Fruit fly (Drosophila melanogaster) S2 (cell line): ENCODE results near the gene mib1.

Experiments used
- CG8478 ChIP-seq: fragments of >200 bp; optimal IDR thresholded peaks from 2 replicates; lab custom pipeline; 2018
- CTCF ChIP-seq, 2 experiments: fragments of >200 bp; optimal IDR thresholded peaks; 2 replicates each; lab custom pipeline; 2018

Gene mib1

dm6 chr3L:15967588-15968500 is 43.8 kb downstream of the mib1 start, which contains the start of the genes Brr2 and CG10516:
Gene Brr2, minus strand, starts transcription at chr3L:15967872.
Gene CG10516, plus strand, starts transcription at chr3L:15968204.
- TF ChIP-seq CG8478 (lab: Kevin White, UChicago), result no peak
- TF ChIP-seq CTCF (optimal IDR thresholded peaks at IDR 0.05; lab: Kevin White, UChicago), result peak in 1 of 2 experiments; percentile 32

dm6 chr3L:15958612-15959315 is 52.8 kb downstream of the mib1 start, which contains the start of gene CG17032:
Gene CG17032, plus strand, starts transcription at chr3L:15958843.
- TF ChIP-seq CTCF (optimal IDR thresholded peaks at IDR 0.05; lab: Kevin White, UChicago) (no peak), CG8478 (lab: Kevin White, UChicago) (no peak)
